Worm (Caenorhabditis elegans) whole organism, young adult: ENCODE measurements around the gene scl-3.

Source experiments
- B0019.2 ChIP-seq: fragments of 200-800 bp; sonication (Bioruptor generic); conservative IDR thresholded peaks from 2 replicates; pipeline ENCODE4 v1.3.6; 2022; ENCODE audit warnings: missing genetic modification reagents, missing genetic modification characterization, missing compliant biosample characterization
- T26A5.8 ChIP-seq: sonication (generic microtip); optimal IDR thresholded peaks from 2 replicates; lab custom pipeline; 2016; ENCODE audit warnings: missing genetic modification characterization, missing compliant biosample characterization
- Y67H2A.10 ChIP-seq: fragments of 200-800 bp; sonication (Bioruptor generic); conservative IDR thresholded peaks from 2 replicates; pipeline ENCODE4 v1.3.6; 2022; ENCODE audit warnings: missing genetic modification reagents, missing genetic modification characterization, missing compliant biosample characterization
- ama-1 ChIP-seq, 3 experiments: fragments of 150-350 bp in 1 of 3; sonication (generic microtip) in 2 of 3; optimal IDR thresholded peaks; 2 replicates each; lab custom pipeline; 2014 to 2018; ENCODE audit warnings: missing biosample characterization in 2 of 3, missing genetic modification characterization in 2 of 3, missing genetic modification reagents in 2 of 3
- ceh-40 ChIP-seq: fragments of 200-800 bp; sonication (Bioruptor generic); IDR thresholded peaks from 2 replicates; pipeline ENCODE4 v1.3.6; 2022; ENCODE audit warnings: missing genetic modification characterization, missing compliant biosample characterization
- ceh-91 ChIP-seq: fragments of 200-800 bp; sonication (Bioruptor generic); IDR thresholded peaks from 2 replicates; pipeline ENCODE4 v1.3.6; 2022; ENCODE audit warnings: missing genetic modification reagents, missing genetic modification characterization, missing compliant biosample characterization
- mel-28 ChIP-seq: sonication (generic microtip); optimal IDR thresholded peaks from 2 replicates; lab custom pipeline; 2016; ENCODE audit warnings: borderline replicate concordance, mild to moderate bottlenecking, missing genetic modification characterization, missing compliant biosample characterization
- nfya-1 ChIP-seq: sonication (generic microtip); optimal IDR thresholded peaks from 2 replicates; lab custom pipeline; 2017; ENCODE audit warnings: antibody characterized with exemption, missing compliant biosample characterization, missing genetic modification characterization, borderline replicate concordance; ENCODE audit not compliant: insufficient read depth
- nhr-80 ChIP-seq: sonication (generic microtip); optimal IDR thresholded peaks from 2 replicates; lab custom pipeline; 2016; ENCODE audit warnings: missing genetic modification characterization, missing compliant biosample characterization
- snpc-4 ChIP-seq, 5 experiments: fragments of 150-350 bp in 1 of 5; sonication (generic microtip) in 4 of 5; optimal IDR thresholded peaks; 2 replicates each; lab custom pipeline; 2014 to 2018; ENCODE audit warnings: missing genetic modification characterization in 5 of 5, missing biosample characterization in 3 of 5, antibody characterized with exemption in 2 of 5, mild to moderate bottlenecking in 2 of 5, missing compliant biosample characterization in 2 of 5, missing genotype in 2 of 5, moderate library complexity in 2 of 5, missing genetic modification reagents in 1 of 5
- ztf-6 ChIP-seq: fragments of 200-800 bp; sonication (Bioruptor generic); IDR thresholded peaks from 2 replicates; pipeline ENCODE4 v1.3.6; 2022; ENCODE audit warnings: missing genetic modification reagents, missing genetic modification characterization, missing compliant biosample characterization

ce11 chrIV:13015801-13016404 lies 43.5 kb upstream of the scl-3 start:
- TF ChIP-seq snpc-4 (GFP tag; optimal IDR thresholded peaks at IDR 0.05; lab: Kevin White, UChicago) (no peak), snpc-4 (tag; optimal IDR thresholded peaks at IDR 0.05; lab: Kevin White, UChicago) (no peak), T26A5.8 (tag; lab: Kevin White, UChicago) (no peak), B0019.2 (GFP tag; lab: Robert Waterston, UW) (no peak), nhr-80 (tag; lab: Kevin White, UChicago) (no peak), nfya-1 (tag; lab: Kevin White, UChicago) (no peak), ceh-91 (GFP tag; lab: Robert Waterston, UW) (no peak), ceh-40 (GFP tag; lab: Robert Waterston, UW) (no peak), ztf-6 (GFP tag; lab: Robert Waterston, UW) (no peak), ama-1 (optimal IDR thresholded peaks at IDR 0.05; lab: Kevin White, UChicago) (no peak), ama-1 (GFP tag; optimal IDR thresholded peaks at IDR 0.05; lab: Kevin White, UChicago) (no peak), mel-28 (tag; lab: Kevin White, UChicago) (no peak), Y67H2A.10 (GFP tag; lab: Robert Waterston, UW) (no peak)
